Fruit fly (Drosophila melanogaster) whole organism, embryonic: ENCODE measurements around the gene tral.
A peak's percentile ranks its signal among the peaks of the same experiment; 100 is the strongest.

Experiments
- Atf3 ChIP-seq: fragments of 200-800 bp; sonication (Bioruptor generic); optimal IDR thresholded peaks from 3 replicates; lab custom pipeline; 2016; ENCODE audit warnings: missing biosample characterization, missing genetic modification characterization
- Bteb2 ChIP-seq: fragments of 200-800 bp; sonication (Bioruptor generic); optimal IDR thresholded peaks from 2 replicates; lab custom pipeline; 2016; ENCODE audit warnings: missing biosample characterization, missing genetic modification characterization
- CG10543 ChIP-seq: fragments of 200-800 bp; sonication (Bioruptor generic); optimal IDR thresholded peaks from 3 replicates; lab custom pipeline; 2017; ENCODE audit warnings: missing biosample characterization, mild to moderate bottlenecking, missing genetic modification characterization, moderate library complexity
- CG10654 ChIP-seq: fragments of 200-800 bp; sonication (Bioruptor generic); optimal IDR thresholded peaks from 2 replicates; lab custom pipeline; 2016; ENCODE audit warnings: missing biosample characterization, missing genetic modification characterization
- CG11456 ChIP-seq: fragments of 200-800 bp; sonication (Bioruptor generic); IDR thresholded peaks from 3 replicates; pipeline ENCODE4 v1.3.6; 2022; ENCODE audit warnings: missing biosample characterization, missing genetic modification characterization
- CG11504 ChIP-seq: fragments of 200-800 bp; sonication (Bioruptor generic); optimal IDR thresholded peaks from 3 replicates; lab custom pipeline; 2019; ENCODE audit warnings: missing biosample characterization, mild to moderate bottlenecking, missing genetic modification characterization, moderate library complexity
- CG17359 ChIP-seq: fragments of 200-800 bp; sonication (Bioruptor generic); optimal IDR thresholded peaks from 3 replicates; lab custom pipeline; 2018; ENCODE audit warnings: missing biosample characterization, mild to moderate bottlenecking, missing genetic modification characterization, moderate library complexity
- CG17385 ChIP-seq: fragments of 200-800 bp; sonication (Bioruptor generic); optimal IDR thresholded peaks from 3 replicates; lab custom pipeline; 2018; ENCODE audit warnings: missing biosample characterization, mild to moderate bottlenecking, missing genetic modification characterization
- CG18476 ChIP-seq: fragments of 200-800 bp; sonication (Bioruptor generic); optimal IDR thresholded peaks from 2 replicates; lab custom pipeline; 2016; ENCODE audit warnings: missing biosample characterization, mild to moderate bottlenecking, missing genetic modification characterization
- CG2202 ChIP-seq: fragments of 200-800 bp; sonication (Bioruptor generic); optimal IDR thresholded peaks from 2 replicates; lab custom pipeline; 2018; ENCODE audit warnings: missing biosample characterization, mild to moderate bottlenecking, missing genetic modification characterization
- CG2875 ChIP-seq: fragments of 200-800 bp; sonication (Bioruptor generic); optimal IDR thresholded peaks from 2 replicates; lab custom pipeline; 2017; ENCODE audit warnings: missing biosample characterization, mild to moderate bottlenecking, missing genetic modification characterization, missing genetic modification reagents
- CG34422 ChIP-seq: fragments of 200-800 bp; sonication (Bioruptor generic); IDR thresholded peaks from 3 replicates; pipeline ENCODE4 v1.3.6; 2022; ENCODE audit warnings: missing biosample characterization, missing genetic modification characterization
- CG3726 ChIP-seq: fragments of 200-800 bp; sonication (Bioruptor generic); IDR thresholded peaks from 3 replicates; pipeline ENCODE4, ENCODE4 v1.3.6; 2022; ENCODE audit warnings: missing biosample characterization, missing genetic modification characterization
- CG4360 ChIP-seq: fragments of 200-800 bp; sonication (Bioruptor generic); IDR thresholded peaks from 2 replicates; pipeline ENCODE4 v1.3.6; 2022; ENCODE audit warnings: missing biosample characterization, missing genetic modification characterization
- CG4424 ChIP-seq: fragments of 200-800 bp; sonication (Bioruptor generic); optimal IDR thresholded peaks from 3 replicates; lab custom pipeline; 2016; ENCODE audit warnings: missing biosample characterization, missing genetic modification characterization
- CG6791 ChIP-seq: fragments of 200-800 bp; sonication (Bioruptor generic); IDR thresholded peaks from 3 replicates; pipeline ENCODE4 v1.3.6; 2022; ENCODE audit warnings: missing biosample characterization, missing genetic modification characterization; ENCODE audit not compliant: partially characterized antibody
- CG7357 ChIP-seq: fragments of 200-800 bp; sonication (Bioruptor generic); IDR thresholded peaks from 3 replicates; pipeline ENCODE4 v1.3.6; 2022; ENCODE audit warnings: missing biosample characterization, missing genetic modification characterization
- CG7745 ChIP-seq: fragments of 200-800 bp; sonication (Bioruptor generic); optimal IDR thresholded peaks from 2 replicates; lab custom pipeline; 2018; ENCODE audit warnings: missing biosample characterization, mild to moderate bottlenecking, missing genetic modification characterization, moderate library complexity
- CG9797 ChIP-seq: fragments of 200-800 bp; sonication (Bioruptor generic); optimal IDR thresholded peaks from 3 replicates; lab custom pipeline; 2018; ENCODE audit warnings: missing biosample characterization, mild to moderate bottlenecking, missing genetic modification characterization
- Dad ChIP-seq: fragments of 200-800 bp; sonication (Bioruptor generic); optimal IDR thresholded peaks from 3 replicates; lab custom pipeline; 2016; ENCODE audit warnings: missing biosample characterization, missing genetic modification characterization
- Dfd ChIP-seq, 2 experiments: fragments of >200 bp; optimal IDR thresholded peaks; 2 replicates each; lab custom pipeline; 2017; ENCODE audit warnings: missing biosample characterization in 2 of 2, missing genetic modification characterization in 2 of 2
- Ets97D ChIP-seq: fragments of 200-800 bp; sonication (Bioruptor generic); optimal IDR thresholded peaks from 3 replicates; lab custom pipeline; 2016; ENCODE audit warnings: missing biosample characterization, missing genetic modification characterization
- GATAe ChIP-seq: fragments of 200-800 bp; sonication (Bioruptor generic); conservative IDR thresholded peaks from 2 replicates; pipeline ENCODE4 v1.3.6; 2022; ENCODE audit warnings: missing biosample characterization, missing genetic modification characterization
- Med ChIP-seq: fragments of 200-800 bp; sonication (Bioruptor generic); peaks from one replicate; lab custom pipeline; 2016; ENCODE audit warnings: missing biosample characterization, missing genetic modification characterization, mild to moderate bottlenecking, inconsistent platforms, moderate library complexity
- PHDP ChIP-seq: fragments of 200-800 bp; sonication (Bioruptor generic); optimal IDR thresholded peaks from 3 replicates; lab custom pipeline; 2018; ENCODE audit warnings: missing biosample characterization, mild to moderate bottlenecking, missing genetic modification characterization, moderate library complexity
- Rx ChIP-seq: fragments of 200-800 bp; sonication (Bioruptor generic); IDR thresholded peaks from 2 replicates; pipeline ENCODE4 v1.3.6; 2022; ENCODE audit warnings: missing biosample characterization, missing genetic modification characterization
- Sox102F ChIP-seq: fragments of 200-800 bp; sonication (Bioruptor generic); optimal IDR thresholded peaks from 2 replicates; lab custom pipeline; 2018; ENCODE audit warnings: missing biosample characterization, mild to moderate bottlenecking, missing genetic modification characterization, moderate library complexity
- Sry-β ChIP-seq: fragments of 200-800 bp; sonication (Bioruptor generic); optimal IDR thresholded peaks from 2 replicates; lab custom pipeline; 2018; ENCODE audit warnings: missing biosample characterization, mild to moderate bottlenecking, missing genetic modification characterization, moderate library complexity
- Trl ChIP-seq, 3 experiments: fragments of >200 bp in 2 of 3; fragments of 200-800 bp in 1 of 3; sonication (Bioruptor generic) in 1 of 3; optimal IDR thresholded peaks; 2 replicates in 1 of 3; 3 replicates in 2 of 3; lab custom pipeline; 2016 to 2017; ENCODE audit warnings: missing biosample characterization in 1 of 3, missing genetic modification characterization in 1 of 3
- aop ChIP-seq: fragments of 200-800 bp; sonication (Bioruptor generic); IDR thresholded peaks from 2 replicates; pipeline ENCODE4 v1.3.6; 2022; ENCODE audit warnings: missing biosample characterization, missing genetic modification characterization
- ap ChIP-seq: fragments of 200-800 bp; sonication (Bioruptor generic); IDR thresholded peaks from 2 replicates; pipeline ENCODE4 v1.3.6; 2022; ENCODE audit warnings: missing biosample characterization, missing genetic modification characterization
- cad ChIP-seq: fragments of >200 bp; optimal IDR thresholded peaks from 2 replicates; lab custom pipeline; 2017; ENCODE audit warnings: missing biosample characterization, missing genetic modification characterization
- cato ChIP-seq: fragments of 200-800 bp; sonication (Bioruptor generic); optimal IDR thresholded peaks from 2 replicates; lab custom pipeline; 2016; ENCODE audit warnings: missing biosample characterization, missing genetic modification characterization, borderline replicate concordance
- exex ChIP-seq: fragments of 200-800 bp; sonication (Bioruptor generic); optimal IDR thresholded peaks from 4 replicates; lab custom pipeline; 2018; ENCODE audit warnings: missing biosample characterization, mild to moderate bottlenecking, missing genetic modification characterization, moderate library complexity
- fu2 ChIP-seq: fragments of 200-800 bp; sonication (Bioruptor generic); optimal IDR thresholded peaks from 2 replicates; lab custom pipeline; 2016; ENCODE audit warnings: missing biosample characterization, missing genetic modification characterization
- gcm2 ChIP-seq: fragments of 200-800 bp; sonication (Bioruptor generic); optimal IDR thresholded peaks from 2 replicates; lab custom pipeline; 2016; ENCODE audit warnings: missing biosample characterization, missing genetic modification characterization
- gfzf ChIP-seq: fragments of 200-800 bp; sonication (Bioruptor generic); optimal IDR thresholded peaks from 2 replicates; lab custom pipeline; 2016; ENCODE audit warnings: missing biosample characterization, mild to moderate bottlenecking, missing genetic modification characterization, moderate library complexity
- insv ChIP-seq, 2 experiments: fragments of 200-800 bp; sonication (Bioruptor generic); optimal IDR thresholded peaks; 3 replicates each; lab custom pipeline; 2016 to 2018; ENCODE audit warnings: missing biosample characterization in 2 of 2, missing genetic modification characterization in 2 of 2
- kni ChIP-seq: fragments of 200-800 bp; sonication (Bioruptor generic); optimal IDR thresholded peaks from 3 replicates; lab custom pipeline; 2017; ENCODE audit warnings: mild to moderate bottlenecking, missing biosample characterization, missing genetic modification reagents, missing genetic modification characterization
- nerfin-2 ChIP-seq: fragments of 200-800 bp; sonication (Bioruptor generic); IDR thresholded peaks from 2 replicates; pipeline ENCODE4 v1.3.6; 2022; ENCODE audit warnings: missing biosample characterization, missing genetic modification characterization; ENCODE audit not compliant: partially characterized antibody
- peb ChIP-seq: fragments of 200-800 bp; sonication (Bioruptor generic); IDR thresholded peaks from 2 replicates; pipeline ENCODE4 v1.3.6; 2022; ENCODE audit warnings: missing biosample characterization, missing genetic modification characterization
- pho ChIP-seq: fragments of 200-800 bp; sonication (Bioruptor generic); optimal IDR thresholded peaks from 2 replicates; lab custom pipeline; 2016; ENCODE audit warnings: missing biosample characterization, missing genetic modification characterization
- prd ChIP-seq, 3 experiments: fragments of >200 bp in 2 of 3; fragments of 200-800 bp in 1 of 3; sonication (Bioruptor generic) in 1 of 3; optimal IDR thresholded peaks in 2 of 3; IDR thresholded peaks in 1 of 3; 2 replicates in 2 of 3; 3 replicates in 1 of 3; pipeline versions ENCODE4 v1.3.6 to Lab custom; 2017 to 2022; ENCODE audit warnings: missing biosample characterization in 1 of 3, missing genetic modification characterization in 1 of 3
- sc ChIP-seq, 3 experiments: fragments of >200 bp in 2 of 3; fragments of 200-800 bp in 1 of 3; sonication (Bioruptor generic) in 1 of 3; optimal IDR thresholded peaks; 2 replicates in 2 of 3; 3 replicates in 1 of 3; lab custom pipeline; 2017; ENCODE audit warnings: mild to moderate bottlenecking in 1 of 3, missing biosample characterization in 1 of 3, missing genetic modification characterization in 1 of 3, missing genetic modification reagents in 1 of 3
- sd ChIP-seq: fragments of 200-800 bp; sonication (Bioruptor generic); optimal IDR thresholded peaks from 3 replicates; lab custom pipeline; 2018; ENCODE audit warnings: missing biosample characterization, mild to moderate bottlenecking, missing genetic modification characterization, moderate library complexity
- sug ChIP-seq: fragments of 200-800 bp; optimal IDR thresholded peaks from 2 replicates; lab custom pipeline; 2019; ENCODE audit warnings: missing biosample characterization, mild to moderate bottlenecking, missing genetic modification characterization, moderate library complexity
- tll ChIP-seq, 2 experiments: fragments of 200-800 bp in 1 of 2; fragments of >200 bp in 1 of 2; sonication (Bioruptor generic) in 1 of 2; optimal IDR thresholded peaks; 2 replicates each; lab custom pipeline; 2017 to 2019; ENCODE audit warnings: missing biosample characterization in 2 of 2, missing genetic modification characterization in 2 of 2, mild to moderate bottlenecking in 1 of 2, moderate library complexity in 1 of 2
- zen2 ChIP-seq: fragments of 200-800 bp; sonication (Bioruptor generic); IDR thresholded peaks from 3 replicates; pipeline ENCODE4 v1.3.6; 2022; ENCODE audit warnings: missing biosample characterization, missing genetic modification characterization; ENCODE audit not compliant: partially characterized antibody

tral gene

dm6 chr3L:12482917-12483316 is 31.9 kb upstream of the tral start (continued):
- TF ChIP-seq tll (GFP tag; optimal IDR thresholded peaks at IDR 0.05; lab: Kevin White, UChicago) (no peak), Atf3 (peak; percentile 27), sc (optimal IDR thresholded peaks at IDR 0.05; lab: Kevin White, UChicago) (no peak), sc (GFP tag; optimal IDR thresholded peaks at IDR 0.05; lab: Kevin White, UChicago) (peak; percentile 61), aop (GFP tag; lab: Robert Waterston, UW) (no peak), kni (GFP tag; lab: Kevin White, UChicago) (no peak), pho (GFP tag; lab: Kevin White, UChicago) (no peak), nerfin-2 (GFP tag; lab: Robert Waterston, UW) (no peak), CG7745 (no peak), CG10654 (GFP tag; lab: Kevin White, UChicago) (peak; percentile 48), PHDP (tag; lab: Kevin White, UChicago) (peak; percentile 78), CG2202 (tag; lab: Kevin White, UChicago) (peak; percentile 15), gcm2 (GFP tag; lab: Kevin White, UChicago) (peak; percentile 48), Rx (GFP tag; lab: Robert Waterston, UW) (peak; percentile 49), CG3726 (GFP tag; lab: Robert Waterston, UW) (no peak), fu2 (GFP tag; lab: Kevin White, UChicago) (peak; percentile 26), Dad (GFP tag; lab: Kevin White, UChicago) (peak; percentile 50), Trl (optimal IDR thresholded peaks at IDR 0.05; lab: Kevin White, UChicago) (no peak), Trl (GFP tag; optimal IDR thresholded peaks at IDR 0.05; lab: Kevin White, UChicago) (peak; percentile 19), CG10543 (peak; percentile 18), CG18476 (GFP tag; lab: Kevin White, UChicago) (peak; percentile 57), CG11504 (peak; percentile 91), GATAe (GFP tag; lab: Robert Waterston, UW) (0 out of 2 replicates have a peak, but pooled peaks have one; percentile 9), Dfd (GFP tag; optimal IDR thresholded peaks at IDR 0.05; lab: Kevin White, UChicago) (peak in 1 of 2 experiments; percentile 1), CG4424 (GFP tag; lab: Kevin White, UChicago) (peak; percentile 76), cato (peak; percentile 47), Bteb2 (GFP tag; lab: Kevin White, UChicago) (peak; percentile 52), CG11456 (GFP tag; lab: Robert Waterston, UW) (no peak), CG34422 (peak; percentile 64; the same call in 2 of the 3 replicates), zen2 (no peak), CG6791 (GFP tag; lab: Robert Waterston, UW) (no peak), exex (tag; lab: Kevin White, UChicago) (peak; percentile 32), prd (optimal IDR thresholded peaks at IDR 0.05; lab: Kevin White, UChicago) (no peak), prd (GFP tag; IDR thresholded peaks at IDR 0.05; lab: Robert Waterston, UW) (peak; percentile 87), sug (tag; lab: Kevin White, UChicago) (peak; percentile 51), Med (GFP tag; lab: Kevin White, UChicago) (peak; percentile 79), Ets97D (GFP tag; lab: Kevin White, UChicago) (peak; percentile 30), CG7357 (GFP tag; lab: Robert Waterston, UW) (0 out of 3 replicates have a peak, but pooled peaks have one; percentile 37), CG17385 (peak; percentile 77), gfzf (GFP tag; lab: Kevin White, UChicago) (no peak), insv (GFP tag; optimal IDR thresholded peaks at IDR 0.05; lab: Kevin White, UChicago) (no peak), CG2875 (GFP tag; lab: Kevin White, UChicago) (peak; percentile 71), CG9797 (GFP tag; lab: Kevin White, UChicago) (no peak), CG17359 (tag; lab: Kevin White, UChicago) (peak; percentile 79), ap (no peak), cad (no peak), sd (tag; lab: Kevin White, UChicago) (no peak), CG4360 (GFP tag; lab: Robert Waterston, UW) (no peak), peb (GFP tag; lab: Robert Waterston, UW) (peak; percentile 55; the same call in 1 of the 2 replicates), Sox102F (GFP tag; lab: Kevin White, UChicago) (peak; percentile 88), Sry-β (GFP tag; lab: Kevin White, UChicago) (no peak)
